Worm (Caenorhabditis elegans) whole organism, L1 larva: ENCODE results near the gene dpf-2.
A peak's percentile ranks its signal among the peaks of the same experiment; 100 is the strongest.

Source experiments
- alr-1 ChIP-seq: fragments of 200-800 bp; sonication (Bioruptor generic); optimal IDR thresholded peaks from 2 replicates; lab custom pipeline; 2018; ENCODE audit warnings: borderline replicate concordance, mild to moderate bottlenecking, missing genetic modification characterization, missing compliant biosample characterization
- aly-2 ChIP-seq: fragments of 150-350 bp; optimal IDR thresholded peaks from 2 replicates; lab custom pipeline; 2014; ENCODE audit warnings: missing biosample characterization, missing genetic modification characterization
- blmp-1 ChIP-seq: fragments of 150-350 bp; optimal IDR thresholded peaks from 2 replicates; lab custom pipeline; 2014; ENCODE audit warnings: missing biosample characterization, missing genetic modification characterization
- ceh-63 ChIP-seq: fragments of 200-800 bp; sonication (Bioruptor generic); optimal IDR thresholded peaks from 2 replicates; lab custom pipeline; 2018; ENCODE audit warnings: mild to moderate bottlenecking, missing genetic modification characterization, missing compliant biosample characterization
- ceh-88 ChIP-seq: fragments of 200-800 bp; sonication (Bioruptor generic); IDR thresholded peaks from 2 replicates; pipeline ENCODE4 v1.3.6; 2022; ENCODE audit warnings: missing genetic modification characterization, missing compliant biosample characterization
- ceh-90 ChIP-seq: sonication (generic microtip); optimal IDR thresholded peaks from 2 replicates; lab custom pipeline; 2016; ENCODE audit warnings: missing genetic modification characterization, missing compliant biosample characterization
- ces-1 ChIP-seq: fragments of 150-350 bp; optimal IDR thresholded peaks from 2 replicates; lab custom pipeline; 2014; ENCODE audit warnings: missing biosample characterization, missing genetic modification reagents, missing genetic modification characterization
- dsc-1 ChIP-seq: sonication (generic microtip); optimal IDR thresholded peaks from 2 replicates; lab custom pipeline; 2016; ENCODE audit warnings: mild to moderate bottlenecking, missing genetic modification characterization, missing compliant biosample characterization
- efl-1 ChIP-seq, 4 experiments: fragments of 150-350 bp; optimal IDR thresholded peaks in 3 of 4; peaks in 1 of 4; 1 replicate in 1 of 4; 2 replicates in 3 of 4; lab custom pipeline; 2014; ENCODE audit warnings: missing biosample characterization in 2 of 4, missing genetic modification characterization in 2 of 4, missing genetic modification reagents in 2 of 4
- efl-3 ChIP-seq: fragments of 200-800 bp; sonication (Bioruptor generic); optimal IDR thresholded peaks from 2 replicates; lab custom pipeline; 2018; ENCODE audit warnings: mild to moderate bottlenecking, missing genetic modification characterization, missing compliant biosample characterization
- egl-13 ChIP-seq: sonication (generic microtip); optimal IDR thresholded peaks from 2 replicates; lab custom pipeline; 2016; ENCODE audit warnings: missing genotype, missing genetic modification reagents, missing genetic modification characterization, missing compliant biosample characterization
- elt-2 ChIP-seq: sonication (generic microtip); optimal IDR thresholded peaks from 2 replicates; lab custom pipeline; 2016; ENCODE audit warnings: missing genetic modification characterization, mild to moderate bottlenecking, inconsistent platforms, missing compliant biosample characterization, missing genetic modification reagents
- ets-5 ChIP-seq: fragments of 200-800 bp; sonication (Bioruptor generic); IDR thresholded peaks from 2 replicates; pipeline ENCODE4 v1.3.6; 2022; ENCODE audit warnings: missing genetic modification characterization, missing compliant biosample characterization
- fkh-4 ChIP-seq: sonication (generic microtip); optimal IDR thresholded peaks from 2 replicates; lab custom pipeline; 2016; ENCODE audit warnings: missing compliant biosample characterization, missing genetic modification characterization, borderline replicate concordance
- fkh-8 ChIP-seq: sonication (generic microtip); optimal IDR thresholded peaks from 2 replicates; lab custom pipeline; 2016; ENCODE audit warnings: mild to moderate bottlenecking, missing genetic modification characterization, missing compliant biosample characterization
- grh-1 ChIP-seq: fragments of 200-800 bp; sonication (Bioruptor generic); IDR thresholded peaks from 2 replicates; pipeline ENCODE4 v1.3.6; 2022; ENCODE audit warnings: missing genetic modification reagents, missing genetic modification characterization, missing compliant biosample characterization
- hlh-17 ChIP-seq: fragments of 200-800 bp; sonication (Bioruptor generic); optimal IDR thresholded peaks from 2 replicates; lab custom pipeline; 2018; ENCODE audit warnings: missing genetic modification characterization, mild to moderate bottlenecking, missing compliant biosample characterization, moderate library complexity, borderline replicate concordance
- hpl-2 ChIP-seq: fragments of 150-350 bp; optimal IDR thresholded peaks from 2 replicates; lab custom pipeline; 2014; ENCODE audit warnings: missing biosample characterization, missing genetic modification reagents, missing genetic modification characterization
- irx-1 ChIP-seq: sonication (generic microtip); optimal IDR thresholded peaks from 2 replicates; lab custom pipeline; 2016; ENCODE audit warnings: missing genetic modification characterization, missing compliant biosample characterization
- jun-1 ChIP-seq: fragments of 150-350 bp; optimal IDR thresholded peaks from 2 replicates; lab custom pipeline; 2014; ENCODE audit warnings: missing biosample characterization, missing genetic modification reagents, missing genetic modification characterization
- lin-13 ChIP-seq: fragments of 150-350 bp; optimal IDR thresholded peaks from 2 replicates; lab custom pipeline; 2014; ENCODE audit warnings: missing biosample characterization, missing genetic modification reagents, missing genetic modification characterization
- lin-14 ChIP-seq: fragments of 200-800 bp; sonication (Bioruptor generic); optimal IDR thresholded peaks from 2 replicates; lab custom pipeline; 2018; ENCODE audit warnings: mild to moderate bottlenecking, missing genetic modification characterization, moderate library complexity, missing compliant biosample characterization
- lin-15B ChIP-seq: fragments of 150-350 bp; sonication (generic microtip); optimal IDR thresholded peaks from 3 replicates; lab custom pipeline; 2014; ENCODE audit warnings: missing biosample characterization, missing genetic modification characterization
- lin-39 ChIP-seq: fragments of 150-350 bp; optimal IDR thresholded peaks from 2 replicates; lab custom pipeline; 2014; ENCODE audit warnings: missing biosample characterization, missing genetic modification reagents, missing genetic modification characterization
- mdl-1 ChIP-seq, 2 experiments: fragments of 150-350 bp; optimal IDR thresholded peaks; 2 replicates each; lab custom pipeline; 2014 to 2017; ENCODE audit warnings: missing biosample characterization in 2 of 2, missing genetic modification characterization in 2 of 2, inconsistent platforms in 1 of 2
- mef-2 ChIP-seq: fragments of 150-350 bp; optimal IDR thresholded peaks from 2 replicates; lab custom pipeline; 2014; ENCODE audit warnings: missing biosample characterization, missing genetic modification characterization
- mep-1 ChIP-seq: fragments of 150-350 bp; optimal IDR thresholded peaks from 2 replicates; lab custom pipeline; 2014; ENCODE audit warnings: missing biosample characterization, missing genetic modification characterization
- nhr-12 ChIP-seq: sonication (generic microtip); optimal IDR thresholded peaks from 2 replicates; lab custom pipeline; 2017; ENCODE audit warnings: missing biosample characterization, missing genetic modification characterization
- nhr-19 ChIP-seq: fragments of 200-800 bp; sonication (Bioruptor generic); conservative IDR thresholded peaks from 2 replicates; pipeline ENCODE4 v1.3.6; 2022; ENCODE audit warnings: missing genetic modification characterization, missing compliant biosample characterization
- nhr-28 ChIP-seq: fragments of 150-350 bp; optimal IDR thresholded peaks from 2 replicates; lab custom pipeline; 2014; ENCODE audit warnings: missing biosample characterization, missing genetic modification characterization
- nhr-47 ChIP-seq: sonication (generic microtip); optimal IDR thresholded peaks from 2 replicates; lab custom pipeline; 2016; ENCODE audit warnings: mild to moderate bottlenecking, missing genetic modification characterization, moderate library complexity, missing compliant biosample characterization
- nhr-77 ChIP-seq: fragments of 150-350 bp; optimal IDR thresholded peaks from 2 replicates; lab custom pipeline; 2014; ENCODE audit warnings: missing biosample characterization, missing genetic modification characterization
- nhr-84 ChIP-seq: sonication (generic microtip); optimal IDR thresholded peaks from 2 replicates; lab custom pipeline; 2017; ENCODE audit warnings: missing biosample characterization, missing genetic modification characterization
- nhr-90 ChIP-seq: sonication (generic microtip); optimal IDR thresholded peaks from 2 replicates; lab custom pipeline; 2016; ENCODE audit warnings: mild to moderate bottlenecking, missing genetic modification characterization, missing compliant biosample characterization; ENCODE audit not compliant: poor library complexity
- pax-3 ChIP-seq: fragments of 200-800 bp; sonication (Bioruptor generic); optimal IDR thresholded peaks from 2 replicates; lab custom pipeline; 2018; ENCODE audit warnings: mild to moderate bottlenecking, missing genetic modification characterization, moderate library complexity, missing compliant biosample characterization
- skn-1 ChIP-seq: fragments of 150-350 bp; optimal IDR thresholded peaks from 2 replicates; lab custom pipeline; 2014; ENCODE audit warnings: missing biosample characterization, missing genetic modification characterization
- sox-4 ChIP-seq: sonication (generic microtip); optimal IDR thresholded peaks from 2 replicates; lab custom pipeline; 2016; ENCODE audit warnings: missing genetic modification characterization, missing compliant biosample characterization
- sup-37 ChIP-seq: fragments of 200-800 bp; sonication (Bioruptor generic); optimal IDR thresholded peaks from 2 replicates; lab custom pipeline; 2018; ENCODE audit warnings: mild to moderate bottlenecking, missing genetic modification characterization, missing compliant biosample characterization
- tbx-2 ChIP-seq: sonication (generic microtip); optimal IDR thresholded peaks from 2 replicates; lab custom pipeline; 2016; ENCODE audit warnings: missing genetic modification characterization, missing compliant biosample characterization
- tlp-1 ChIP-seq: fragments of 150-350 bp; optimal IDR thresholded peaks from 2 replicates; lab custom pipeline; 2014; ENCODE audit warnings: missing biosample characterization, missing genetic modification characterization
- unc-86 ChIP-seq: sonication (generic microtip); optimal IDR thresholded peaks from 2 replicates; lab custom pipeline; 2016; ENCODE audit warnings: missing genetic modification characterization, missing compliant biosample characterization
- unc-98 ChIP-seq: fragments of 200-800 bp; sonication (Bioruptor generic); IDR thresholded peaks from 2 replicates; pipeline ENCODE4 v1.3.6; 2022; ENCODE audit warnings: missing genetic modification characterization, missing compliant biosample characterization
- vab-15 ChIP-seq: sonication (generic microtip); optimal IDR thresholded peaks from 2 replicates; lab custom pipeline; 2017; ENCODE audit warnings: missing genotype, mild to moderate bottlenecking, missing genetic modification characterization, missing compliant biosample characterization
- xbp-1 ChIP-seq: sonication (generic microtip); optimal IDR thresholded peaks from 2 replicates; lab custom pipeline; 2016; ENCODE audit warnings: missing genetic modification characterization, missing compliant biosample characterization
- zag-1 ChIP-seq: fragments of 150-350 bp; optimal IDR thresholded peaks from 2 replicates; lab custom pipeline; 2014; ENCODE audit warnings: missing biosample characterization, missing genetic modification characterization
- zip-4 ChIP-seq: fragments of 200-800 bp; sonication (Bioruptor generic); optimal IDR thresholded peaks from 2 replicates; lab custom pipeline; 2018; ENCODE audit warnings: mild to moderate bottlenecking, missing genetic modification characterization, moderate library complexity, missing compliant biosample characterization
- ztf-11 ChIP-seq, 2 experiments: sonication (generic microtip); optimal IDR thresholded peaks; 2 replicates each; lab custom pipeline; 2016 to 2017; ENCODE audit warnings: missing genetic modification characterization in 2 of 2, missing biosample characterization in 1 of 2, missing compliant biosample characterization in 1 of 2
- ztf-4 ChIP-seq: fragments of 150-350 bp; optimal IDR thresholded peaks from 2 replicates; lab custom pipeline; 2014; ENCODE audit warnings: missing biosample characterization, missing genetic modification characterization

Gene dpf-2

ce11 chrX:14813398-14813797 lies 18.2 kb upstream of the dpf-2 start (continued):
- TF ChIP-seq mep-1 (tag; lab: Kevin White, UChicago) (peak; percentile 97), hpl-2 (GFP tag; lab: Kevin White, UChicago) (peak; percentile 76), xbp-1 (tag; lab: Kevin White, UChicago) (peak; percentile 77), nhr-28 (tag; lab: Kevin White, UChicago) (no peak), ces-1 (GFP tag; lab: Kevin White, UChicago) (no peak), hlh-17 (GFP tag; lab: Kevin White, UChicago) (no peak), nhr-84 (tag; lab: Kevin White, UChicago) (no peak), grh-1 (GFP tag; lab: Robert Waterston, UW) (peak; percentile 52), lin-15B (tag; lab: Kevin White, UChicago) (no peak), efl-3 (GFP tag; lab: Kevin White, UChicago) (no peak), ztf-4 (peak; percentile 58), fkh-4 (tag; lab: Kevin White, UChicago) (peak; percentile 47), nhr-47 (tag; lab: Kevin White, UChicago) (peak; percentile 93), zag-1 (no peak), efl-1 (optimal IDR thresholded peaks at IDR 0.05; lab: Kevin White, UChicago) (peak; percentile 58 to 62), efl-1 (GFP tag; optimal IDR thresholded peaks at IDR 0.05 in 1 of 2; lab: Kevin White, UChicago) (peak; percentile 7 to 93), mef-2 (no peak), vab-15 (tag; lab: Kevin White, UChicago) (no peak), nhr-77 (peak; percentile 74), tbx-2 (tag; lab: Kevin White, UChicago) (peak; percentile 84), ceh-63 (no peak), lin-14 (GFP tag; lab: Kevin White, UChicago) (peak; percentile 88), alr-1 (tag; lab: Kevin White, UChicago) (no peak), lin-39 (tag; lab: Kevin White, UChicago) (peak; percentile 79), unc-98 (no peak), egl-13 (tag; lab: Kevin White, UChicago) (peak; percentile 80), ceh-88 (GFP tag; lab: Robert Waterston, UW) (peak; percentile 61), zip-4 (peak; percentile 81), mdl-1 (tag; optimal IDR thresholded peaks at IDR 0.05; lab: Kevin White, UChicago) (peak in 1 of 2 experiments; percentile 43), nhr-90 (tag; lab: Kevin White, UChicago) (peak; percentile 86), sox-4 (tag; lab: Kevin White, UChicago) (peak; percentile 75), skn-1 (peak; percentile 82), dsc-1 (tag; lab: Kevin White, UChicago) (peak; percentile 94), lin-13 (GFP tag; lab: Kevin White, UChicago) (peak; percentile 42), ztf-11 (tag; optimal IDR thresholded peaks at IDR 0.05; lab: Kevin White, UChicago) (peak in 1 of 2 experiments; percentile 52), sup-37 (peak; percentile 66), nhr-12 (tag; lab: Kevin White, UChicago) (no peak), ets-5 (GFP tag; lab: Robert Waterston, UW) (no peak), blmp-1 (peak; percentile 18), fkh-8 (peak; percentile 71), elt-2 (tag; lab: Kevin White, UChicago) (peak; percentile 75)

- TF ChIP-seq pax-3 (tag; lab: Kevin White, UChicago) (no peak), jun-1 (tag; lab: Kevin White, UChicago) (no peak), tlp-1 (tag; lab: Kevin White, UChicago) (no peak), alr-1 (tag; lab: Kevin White, UChicago) (no peak), elt-2 (tag; lab: Kevin White, UChicago) (peak; percentile 20), unc-86 (no peak), tbx-2 (tag; lab: Kevin White, UChicago) (no peak), aly-2 (tag; lab: Kevin White, UChicago) (peak; percentile 4), nhr-19 (GFP tag; lab: Robert Waterston, UW) (no peak), mdl-1 (tag; optimal IDR thresholded peaks at IDR 0.05; lab: Kevin White, UChicago) (no peak), nhr-90 (tag; lab: Kevin White, UChicago) (peak; percentile 8), ceh-90 (tag; lab: Kevin White, UChicago) (no peak), ceh-63 (no peak), irx-1 (no peak), lin-14 (GFP tag; lab: Kevin White, UChicago) (no peak)
- TF ChIP-seq, all 84 proteins: peak for 3
These were observed 16.2 kb upstream of the dpf-2 start for ce11 chrX:14815412-14815811.
